Worm (Caenorhabditis elegans) whole organism, L4 larva: ENCODE results near the gene C50E3.9.

Experiments used
- ceh-62 ChIP-seq: sonication (generic microtip); optimal IDR thresholded peaks from 2 replicates; lab custom pipeline; 2017; ENCODE audit warnings: missing biosample characterization, missing genetic modification characterization
- dve-1 ChIP-seq: sonication (generic microtip); optimal IDR thresholded peaks from 2 replicates; lab custom pipeline; 2017; ENCODE audit warnings: antibody characterized with exemption, mild to moderate bottlenecking, missing genetic modification characterization, missing compliant biosample characterization; ENCODE audit not compliant: insufficient read depth
- egl-27 ChIP-seq: sonication (generic microtip); optimal IDR thresholded peaks from 3 replicates; lab custom pipeline; 2017; ENCODE audit warnings: missing biosample characterization, missing genetic modification reagents, missing genetic modification characterization
- lin-13 ChIP-seq: fragments of 150-350 bp; optimal IDR thresholded peaks from 2 replicates; lab custom pipeline; 2014; ENCODE audit warnings: missing biosample characterization, missing genetic modification reagents, missing genetic modification characterization
- nhr-11 ChIP-seq: fragments of 150-350 bp; optimal IDR thresholded peaks from 2 replicates; lab custom pipeline; 2014; ENCODE audit warnings: missing biosample characterization, missing genetic modification characterization
- nhr-237 ChIP-seq: sonication (generic microtip); optimal IDR thresholded peaks from 2 replicates; lab custom pipeline; 2017; ENCODE audit warnings: missing biosample characterization, missing genetic modification characterization
- saeg-2 ChIP-seq: fragments of 200-800 bp; sonication (Bioruptor generic); IDR thresholded peaks from 2 replicates; pipeline ENCODE4 v1.3.6; 2022; ENCODE audit warnings: missing genetic modification reagents, missing genetic modification characterization, missing compliant biosample characterization

DNA sequence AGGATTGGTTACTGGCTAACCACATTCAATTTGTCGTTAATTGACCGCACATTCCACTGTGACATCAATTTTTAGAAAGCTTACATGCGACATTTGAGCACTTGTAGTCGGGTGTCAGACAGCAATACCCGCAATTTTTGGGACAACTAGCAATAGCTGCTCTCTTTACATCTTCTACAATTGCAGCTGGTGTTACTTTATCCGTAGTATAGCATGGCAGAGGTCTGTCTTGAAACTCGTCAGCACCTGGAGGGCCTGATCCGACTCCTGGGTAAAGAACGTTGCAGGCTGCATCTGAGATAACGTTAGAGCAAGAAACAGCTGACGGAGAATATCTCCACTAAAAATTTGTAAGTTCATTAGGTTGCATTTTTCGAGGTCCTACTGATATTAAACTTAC lies 39.3 kb upstream of the C50E3.9 start:
- TF ChIP-seq lin-13 (GFP tag; lab: Kevin White, UChicago) (no peak), egl-27 (no peak), nhr-11 (tag; lab: Kevin White, UChicago) (no peak), dve-1 (tag; lab: Kevin White, UChicago) (no peak), nhr-237 (tag; lab: Kevin White, UChicago) (no peak), saeg-2 (GFP tag; lab: Robert Waterston, UW) (no peak), ceh-62 (tag; lab: Kevin White, UChicago) (no peak)
